Worm (Caenorhabditis elegans) whole organism, L2 larva: Measurements from ENCODE around the gene ikke-1.
"Not testable (repeated sequence)": the region's sequence is repeated elsewhere in the genome, so short reads cannot be mapped to it uniquely, and the experiment has no call there.

Experiments
- ama-1 ChIP-seq: fragments of 150-350 bp; optimal IDR thresholded peaks from 2 replicates; lab custom pipeline; 2018; ENCODE audit warnings: inconsistent platforms
- dmd-4 ChIP-seq: sonication (generic microtip); optimal IDR thresholded peaks from 2 replicates; lab custom pipeline; 2017; ENCODE audit warnings: missing biosample characterization, missing genetic modification characterization
- egl-27 ChIP-seq: sonication (generic microtip); optimal IDR thresholded peaks from 3 replicates; lab custom pipeline; 2017; ENCODE audit warnings: missing biosample characterization, missing genetic modification reagents, missing genetic modification characterization
- lsy-2 ChIP-seq, 2 experiments: fragments of 150-350 bp in 1 of 2; sonication (generic microtip) in 1 of 2; optimal IDR thresholded peaks; 2 replicates each; lab custom pipeline; 2014 to 2017; ENCODE audit warnings: missing biosample characterization in 2 of 2, missing genetic modification characterization in 2 of 2
- mab-5 ChIP-seq: fragments of 150-350 bp; optimal IDR thresholded peaks from 2 replicates; lab custom pipeline; 2014; ENCODE audit warnings: missing biosample characterization, missing genetic modification characterization
- mdl-1 ChIP-seq, 2 experiments: fragments of 150-350 bp in 1 of 2; sonication (generic microtip) in 1 of 2; optimal IDR thresholded peaks; 2 replicates each; lab custom pipeline; 2017; ENCODE audit warnings: missing biosample characterization in 2 of 2, missing genetic modification characterization in 2 of 2
- nhr-10 ChIP-seq: sonication (generic microtip); optimal IDR thresholded peaks from 2 replicates; lab custom pipeline; 2017; ENCODE audit warnings: missing biosample characterization, missing genetic modification characterization
- nhr-11 ChIP-seq: fragments of 150-350 bp; optimal IDR thresholded peaks from 2 replicates; lab custom pipeline; 2014; ENCODE audit warnings: missing biosample characterization, missing genetic modification characterization
- nhr-77 ChIP-seq: fragments of 150-350 bp; optimal IDR thresholded peaks from 2 replicates; lab custom pipeline; 2014; ENCODE audit warnings: missing biosample characterization, missing genetic modification characterization
- skn-1 ChIP-seq: sonication (generic microtip); optimal IDR thresholded peaks from 2 replicates; lab custom pipeline; 2017; ENCODE audit warnings: missing biosample characterization, missing genetic modification characterization
- snpc-4 ChIP-seq: fragments of 150-350 bp; optimal IDR thresholded peaks from 2 replicates; lab custom pipeline; 2014; ENCODE audit warnings: missing biosample characterization, missing genetic modification characterization
- unc-62 ChIP-seq: fragments of 150-350 bp; optimal IDR thresholded peaks from 2 replicates; lab custom pipeline; 2014; ENCODE audit warnings: missing biosample characterization, missing genetic modification reagents, missing genetic modification characterization

DNA sequence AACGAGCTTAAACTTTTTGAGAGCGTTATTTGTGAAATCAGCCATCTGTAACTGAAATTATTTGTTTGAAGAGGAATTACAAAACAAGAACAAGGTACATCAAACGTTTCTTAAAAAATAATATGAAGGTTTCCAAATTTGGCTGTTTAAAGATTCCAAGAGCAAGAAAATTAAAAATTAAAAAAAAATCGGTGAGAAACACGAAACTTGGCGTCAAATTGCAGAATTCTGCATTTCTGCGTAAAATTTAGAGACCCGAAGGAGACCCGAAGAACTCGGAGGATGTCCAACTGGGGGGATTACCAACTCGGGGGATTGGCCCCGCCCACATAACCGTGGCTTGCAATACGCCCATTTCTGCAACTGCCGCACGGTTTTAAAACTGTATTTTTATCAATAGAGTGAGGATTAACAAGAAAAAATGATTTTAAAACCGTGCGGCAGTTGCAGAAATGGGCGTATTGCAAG is 44.6 kb downstream of the ikke-1 start, which contains the start of gene rab-6.1:
- not testable (repeated sequence) for TF ChIP-seq snpc-4 (tag; lab: Kevin White, UChicago); nhr-77 (tag; lab: Kevin White, UChicago); mab-5; egl-27 (tag; lab: Kevin White, UChicago); nhr-11 (tag; lab: Kevin White, UChicago); skn-1 (tag; lab: Kevin White, UChicago); mdl-1 (tag; optimal IDR thresholded peaks at IDR 0.05; lab: Kevin White, UChicago); lsy-2 (tag; optimal IDR thresholded peaks at IDR 0.05; lab: Kevin White, UChicago); dmd-4 (tag; lab: Kevin White, UChicago); nhr-10 (tag; lab: Kevin White, UChicago); unc-62; ama-1 (lab: Kevin White, UChicago)
